Fruit fly (Drosophila melanogaster): ENCODE measurements around the gene CG10510.

CG10510 gene

DNA sequence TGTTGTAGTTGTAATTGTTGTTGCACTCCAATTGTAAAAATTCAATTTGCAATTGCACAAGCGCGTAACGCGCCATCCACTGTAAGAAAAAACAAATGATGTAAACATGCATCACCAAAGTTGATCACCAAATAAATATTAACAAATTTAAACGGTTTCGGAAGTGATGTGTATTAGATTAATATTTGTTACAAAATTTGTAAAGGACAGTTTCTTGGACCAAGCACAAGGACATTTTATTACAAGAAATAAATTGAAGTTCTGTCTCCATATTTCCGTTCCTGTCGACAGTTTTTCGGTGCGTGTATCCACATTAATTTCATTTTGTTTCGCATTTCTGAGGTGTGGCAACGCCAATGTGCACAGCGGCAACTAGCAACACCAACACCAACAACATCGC, 19.9 kb upstream of the CG10510 start:
- peak; percentile 39 for TF ChIP-seq Pif1A (GFP tag; optimal IDR thresholded peaks at IDR 0.05)
- TF ChIP-seq Ets98B (GFP tag; IDR thresholded peaks at IDR 0.05) = peak; percentile 75
- no peak for TF ChIP-seq CG15710 (tag; optimal IDR thresholded peaks at IDR 0.05)
- peak; percentile 82; the same call in 2 of the 3 replicates for TF ChIP-seq fd96Ca (GFP tag; IDR thresholded peaks at IDR 0.05)
- peak; percentile 71 for TF ChIP-seq CG8301 (tag; optimal IDR thresholded peaks at IDR 0.05)
- TF ChIP-seq Snoo (tag; optimal IDR thresholded peaks at IDR 0.05) = no peak
- peak; percentile 77 for TF ChIP-seq CG14655 (GFP tag; optimal IDR thresholded peaks at IDR 0.05)
- TF ChIP-seq CG8159 (tag; optimal IDR thresholded peaks at IDR 0.05) = no peak
- TF ChIP-seq EcR (GFP tag; optimal IDR thresholded peaks at IDR 0.05) = no peak
- peak; percentile 38; the same call in 1 of the 2 replicates for TF ChIP-seq rn (GFP tag; IDR thresholded peaks at IDR 0.05)
- TF ChIP-seq CG4496 (GFP tag; IDR thresholded peaks at IDR 0.05) = peak; percentile 78
- peak; percentile 41; the same call in 1 of the 2 replicates for TF ChIP-seq CG12605 (GFP tag; IDR thresholded peaks at IDR 0.05)
- peak; percentile 72 for TF ChIP-seq CG32121 (GFP tag; IDR thresholded peaks at IDR 0.05)
- peak; percentile 20 for TF ChIP-seq Pif1B (GFP tag; optimal IDR thresholded peaks at IDR 0.05)

DNA sequence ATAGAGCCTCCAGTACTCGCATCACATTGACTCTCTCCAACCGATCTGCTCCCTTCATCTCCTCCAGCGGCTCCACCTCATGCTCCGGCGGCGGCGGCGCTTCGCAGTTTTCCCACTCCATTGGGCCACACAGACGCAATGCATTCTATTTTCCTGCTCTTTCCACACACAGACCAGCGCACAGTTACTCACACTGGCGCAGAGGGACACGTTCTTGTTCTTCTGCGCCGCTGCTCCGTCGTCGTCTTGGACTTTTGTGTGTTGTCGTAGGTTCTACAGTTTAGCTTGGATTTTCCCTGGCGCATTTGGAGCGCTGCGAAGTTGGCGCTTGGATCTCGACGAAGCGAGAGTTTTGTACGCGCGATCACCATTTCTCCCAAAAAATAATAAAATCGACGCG, 16.4 kb upstream of the CG10510 start, which contains the start of gene Eip78C:
TSS of gene Eip78C (plus strand) at position 301 of the 400 bp plus-strand sequence.
- no peak for TF ChIP-seq CG34367 (tag; optimal IDR thresholded peaks at IDR 0.05)
- no peak for TF ChIP-seq gl (tag; optimal IDR thresholded peaks at IDR 0.05)
- peak; percentile 6 for TF ChIP-seq CG14655 (GFP tag; optimal IDR thresholded peaks at IDR 0.05)
- TF ChIP-seq CG9948 (tag; optimal IDR thresholded peaks at IDR 0.05) = no peak
- TF ChIP-seq Pif1A (GFP tag; optimal IDR thresholded peaks at IDR 0.05) = no peak
- TF ChIP-seq fd96Ca (GFP tag; IDR thresholded peaks at IDR 0.05) = peak; percentile 50; the same call in 1 of the 3 replicates
- TF ChIP-seq D1 (tag; optimal IDR thresholded peaks at IDR 0.05) = no peak
- TF ChIP-seq CG32121 (GFP tag; IDR thresholded peaks at IDR 0.05) = 0 out of 2 replicates have a peak, but pooled peaks have one; percentile 29
- peak; percentile 41; the same call in 1 of the 2 replicates for TF ChIP-seq Ets98B (GFP tag; IDR thresholded peaks at IDR 0.05)
- no peak for TF ChIP-seq Pif1B (GFP tag; optimal IDR thresholded peaks at IDR 0.05)
- no peak for TF ChIP-seq CG4496 (GFP tag; IDR thresholded peaks at IDR 0.05)

DNA sequence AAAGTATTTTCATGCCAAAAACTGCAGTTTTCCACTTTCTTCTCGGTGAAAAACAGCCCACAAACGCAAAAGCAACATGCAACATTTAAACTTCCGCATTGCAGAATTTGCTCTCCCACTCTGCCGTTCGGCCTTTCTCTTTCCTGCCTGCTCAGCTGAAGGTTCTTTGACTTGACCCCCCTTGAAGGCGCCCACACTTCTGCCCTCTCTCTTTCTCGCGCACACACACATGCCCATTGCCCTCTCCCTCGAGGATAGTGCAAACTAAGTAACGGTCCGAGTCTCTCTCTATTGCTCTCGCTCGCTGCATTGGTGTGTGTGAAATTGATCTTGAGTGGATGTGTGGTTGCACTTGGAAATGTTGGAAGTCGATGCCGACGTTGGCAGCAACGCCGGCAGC, 15.8 kb upstream of the CG10510 start:
- 0 out of 3 replicates have a peak, but pooled peaks have one; percentile 8 for TF ChIP-seq CG4496 (GFP tag; IDR thresholded peaks at IDR 0.05)
- no peak for TF ChIP-seq Pif1B (GFP tag; optimal IDR thresholded peaks at IDR 0.05)
- 0 out of 3 replicates have a peak, but pooled peaks have one; percentile 18 for TF ChIP-seq fd96Ca (GFP tag; IDR thresholded peaks at IDR 0.05)
- no peak for TF ChIP-seq CG12605 (GFP tag; IDR thresholded peaks at IDR 0.05)

DNA sequence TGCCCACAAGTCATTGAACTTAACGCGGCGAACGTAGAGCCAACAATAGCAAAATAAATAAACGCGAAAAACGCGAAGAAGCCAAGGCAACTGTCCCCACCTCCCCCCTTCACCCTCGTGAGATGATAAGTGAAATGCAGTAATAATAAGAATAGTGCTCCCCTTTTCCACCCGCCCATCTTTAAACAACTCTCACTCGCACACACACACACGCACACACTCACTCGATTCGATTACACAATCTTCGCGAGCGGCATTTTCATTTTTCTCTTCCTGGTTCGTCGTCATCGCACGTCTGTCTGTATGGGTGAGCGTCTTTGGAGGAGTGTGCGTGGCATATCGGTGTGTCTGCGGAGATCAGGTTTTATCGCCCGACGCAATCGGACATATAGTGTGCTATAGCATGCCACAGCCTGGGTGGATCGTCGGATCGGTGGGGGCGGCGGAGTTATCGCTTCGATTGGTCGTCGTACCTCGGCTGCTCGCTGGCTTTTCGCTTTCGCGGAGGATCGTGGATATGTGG, 14.9 kb upstream of the CG10510 start:
- peak; percentile 97 for TF ChIP-seq EcR (GFP tag; optimal IDR thresholded peaks at IDR 0.05)
- TF ChIP-seq CG14655 (GFP tag; optimal IDR thresholded peaks at IDR 0.05) = no peak
- no peak for TF ChIP-seq D1 (tag; optimal IDR thresholded peaks at IDR 0.05)
- no peak for TF ChIP-seq CG8159 (tag; optimal IDR thresholded peaks at IDR 0.05)
- TF ChIP-seq fd96Ca (GFP tag; IDR thresholded peaks at IDR 0.05) = peak; percentile 70; the same call in 2 of the 3 replicates
- TF ChIP-seq Ets98B (GFP tag; IDR thresholded peaks at IDR 0.05) = peak; percentile 56; the same call in 1 of the 2 replicates
- peak; percentile 40 for TF ChIP-seq CG32121 (GFP tag; IDR thresholded peaks at IDR 0.05)
- TF ChIP-seq CG13204 (GFP tag; optimal IDR thresholded peaks at IDR 0.05) = peak; percentile 93
- peak; percentile 35 for TF ChIP-seq Snoo (tag; optimal IDR thresholded peaks at IDR 0.05)
- TF ChIP-seq CG10348 (GFP tag; IDR thresholded peaks at IDR 0.05) = no peak
- TF ChIP-seq rn (GFP tag; IDR thresholded peaks at IDR 0.05) = no peak
- no peak for TF ChIP-seq gl (tag; optimal IDR thresholded peaks at IDR 0.05)
- no peak for TF ChIP-seq Pif1A (GFP tag; optimal IDR thresholded peaks at IDR 0.05)
- no peak for TF ChIP-seq CG15710 (tag; optimal IDR thresholded peaks at IDR 0.05)
- no peak for TF ChIP-seq Pif1B (GFP tag; optimal IDR thresholded peaks at IDR 0.05)
- no peak for TF ChIP-seq CG34367 (tag; optimal IDR thresholded peaks at IDR 0.05)
- TF ChIP-seq CG12605 (GFP tag; IDR thresholded peaks at IDR 0.05) = peak; percentile 6
- peak; percentile 39; the same call in 2 of the 3 replicates for TF ChIP-seq CG4496 (GFP tag; IDR thresholded peaks at IDR 0.05)
- no peak for TF ChIP-seq CG17806 (tag; optimal IDR thresholded peaks at IDR 0.05)
- TF ChIP-seq CG8301 (tag; optimal IDR thresholded peaks at IDR 0.05) = no peak
- no peak for TF ChIP-seq CG9948 (tag; optimal IDR thresholded peaks at IDR 0.05)

DNA sequence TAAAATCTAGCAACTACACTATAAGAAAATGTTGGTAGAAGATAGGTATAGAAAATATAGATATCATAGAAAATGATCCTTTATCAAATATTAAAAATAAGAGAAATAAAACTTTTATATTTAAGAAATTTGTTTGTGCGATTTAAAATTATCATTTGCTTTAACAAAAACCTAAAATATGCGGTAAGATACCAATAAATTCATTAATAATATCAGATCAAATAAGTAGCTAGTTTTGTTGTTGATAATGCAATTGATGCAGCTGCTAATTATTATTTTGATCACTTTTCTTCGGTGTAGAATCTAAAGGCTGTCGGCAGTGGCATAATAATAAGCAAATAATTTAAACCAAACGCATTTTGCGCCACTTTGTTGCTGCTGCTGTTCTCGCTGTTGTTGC, 14.4 kb upstream of the CG10510 start:
- TF ChIP-seq CG8159 (tag; optimal IDR thresholded peaks at IDR 0.05) = no peak
- no peak for TF ChIP-seq D1 (tag; optimal IDR thresholded peaks at IDR 0.05)
- TF ChIP-seq Pif1A (GFP tag; optimal IDR thresholded peaks at IDR 0.05) = peak; percentile 16
- TF ChIP-seq rn (GFP tag; IDR thresholded peaks at IDR 0.05) = peak; percentile 25; the same call in 1 of the 2 replicates
- no peak for TF ChIP-seq Pif1B (GFP tag; optimal IDR thresholded peaks at IDR 0.05)
- peak; percentile 95 for TF ChIP-seq CG14655 (GFP tag; optimal IDR thresholded peaks at IDR 0.05)
- no peak for TF ChIP-seq EcR (GFP tag; optimal IDR thresholded peaks at IDR 0.05)
- no peak for TF ChIP-seq CG17806 (tag; optimal IDR thresholded peaks at IDR 0.05)
- TF ChIP-seq CG32121 (GFP tag; IDR thresholded peaks at IDR 0.05) = no peak
- no peak for TF ChIP-seq Ets98B (GFP tag; IDR thresholded peaks at IDR 0.05)
- no peak for TF ChIP-seq CG10348 (GFP tag; IDR thresholded peaks at IDR 0.05)
- TF ChIP-seq CG8301 (tag; optimal IDR thresholded peaks at IDR 0.05) = peak; percentile 90
- TF ChIP-seq CG13204 (GFP tag; optimal IDR thresholded peaks at IDR 0.05) = no peak
- TF ChIP-seq CG12605 (GFP tag; IDR thresholded peaks at IDR 0.05) = no peak

DNA sequence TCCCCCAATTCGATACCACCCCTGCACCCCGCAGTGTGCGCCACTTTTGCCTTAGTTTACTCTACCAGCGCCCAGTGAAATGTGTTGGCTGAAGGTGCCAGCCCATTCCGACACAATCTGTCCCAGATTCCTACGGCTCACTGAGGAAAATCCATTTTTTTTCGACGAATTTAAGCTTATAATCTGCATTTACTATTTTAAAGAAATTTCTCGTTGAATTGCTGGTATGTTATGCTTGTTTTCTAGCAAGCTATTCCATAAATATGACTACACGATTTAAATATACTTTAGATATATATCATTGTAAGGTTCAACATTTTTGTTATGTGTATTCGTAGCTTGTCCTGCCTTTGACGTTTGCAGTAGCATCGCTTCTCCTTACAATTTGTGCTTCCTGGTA, 13.4 kb upstream of the CG10510 start:
- peak; percentile 76 for TF ChIP-seq CG14655 (GFP tag; optimal IDR thresholded peaks at IDR 0.05)
- peak; percentile 8 for TF ChIP-seq CG9948 (tag; optimal IDR thresholded peaks at IDR 0.05)
- TF ChIP-seq CG32121 (GFP tag; IDR thresholded peaks at IDR 0.05) = peak; percentile 79
- TF ChIP-seq CG4496 (GFP tag; IDR thresholded peaks at IDR 0.05) = peak; percentile 61; the same call in 1 of the 3 replicates
- TF ChIP-seq Ets98B (GFP tag; IDR thresholded peaks at IDR 0.05) = peak; percentile 52; the same call in 1 of the 2 replicates
- TF ChIP-seq fd96Ca (GFP tag; IDR thresholded peaks at IDR 0.05) = no peak
- TF ChIP-seq Pif1A (GFP tag; optimal IDR thresholded peaks at IDR 0.05) = peak; percentile 20
- TF ChIP-seq CG10348 (GFP tag; IDR thresholded peaks at IDR 0.05) = no peak
- TF ChIP-seq CG8301 (tag; optimal IDR thresholded peaks at IDR 0.05) = peak; percentile 76

Data from whole organism, pupa.